Worm (Caenorhabditis elegans) whole organism, L4/young adult: Measurements from ENCODE around the gene ceh-13.

Experiments used
- W03F9.2 ChIP-seq: fragments of 150-350 bp; optimal IDR thresholded peaks from 2 replicates; lab custom pipeline; 2014; ENCODE audit warnings: missing biosample characterization, missing genetic modification characterization
- dao-5 ChIP-seq: sonication (generic microtip); optimal IDR thresholded peaks from 2 replicates; lab custom pipeline; 2016; ENCODE audit warnings: missing genotype, missing genetic modification characterization, moderate library complexity, missing compliant biosample characterization
- him-1 ChIP-seq: sonication (generic microtip); optimal IDR thresholded peaks from 2 replicates; lab custom pipeline; 2016; ENCODE audit warnings: missing genotype, missing genetic modification reagents, missing genetic modification characterization, missing compliant biosample characterization

ce11 chrIII:7544211-7544610 is 11.2 kb upstream of the ceh-13 start:
- TF ChIP-seq dao-5 (tag; lab: Kevin White, UChicago) (no peak), him-1 (tag; lab: Kevin White, UChicago) (no peak), W03F9.2 (no peak)
